Worm (Caenorhabditis elegans) whole organism, young adult: ENCODE measurements around the gene snt-7.
A peak's percentile ranks its signal among the peaks of the same experiment; 100 is the strongest.

ENCODE experiments used
- F37B4.10 ChIP-seq: fragments of 200-800 bp; sonication (Bioruptor generic); IDR thresholded peaks from 2 replicates; pipeline ENCODE4 v1.3.6; 2022; ENCODE audit warnings: missing genetic modification characterization, missing compliant biosample characterization
- F57C9.4 ChIP-seq: sonication (generic microtip); optimal IDR thresholded peaks from 2 replicates; lab custom pipeline; 2017; ENCODE audit warnings: mild to moderate bottlenecking, missing genetic modification characterization, missing compliant biosample characterization
- T07F8.4 ChIP-seq: sonication (generic microtip); optimal IDR thresholded peaks from 2 replicates; lab custom pipeline; 2016; ENCODE audit warnings: mild to moderate bottlenecking, missing genetic modification characterization, moderate library complexity, missing compliant biosample characterization
- Y56A3A.18 ChIP-seq: fragments of 200-800 bp; sonication (Bioruptor generic); IDR thresholded peaks from 2 replicates; pipeline ENCODE4 v1.3.6; 2022; ENCODE audit warnings: missing genetic modification reagents, missing genetic modification characterization, missing compliant biosample characterization
- Y95B8A.8 ChIP-seq: fragments of 200-800 bp; sonication (Bioruptor generic); IDR thresholded peaks from 2 replicates; pipeline ENCODE4 v1.3.6; 2022; ENCODE audit warnings: missing genetic modification reagents, missing genetic modification characterization, missing compliant biosample characterization
- aptf-2 ChIP-seq: fragments of 200-800 bp; sonication (Bioruptor generic); conservative IDR thresholded peaks from 2 replicates; pipeline ENCODE4 v1.3.6; 2022; ENCODE audit warnings: missing genetic modification reagents, missing genetic modification characterization, missing compliant biosample characterization
- aptf-3 ChIP-seq: fragments of 200-800 bp; sonication (Bioruptor generic); IDR thresholded peaks from 2 replicates; pipeline ENCODE4 v1.3.6; 2022; ENCODE audit warnings: missing genetic modification characterization, missing compliant biosample characterization
- ceh-27 ChIP-seq: fragments of 200-800 bp; sonication (Bioruptor generic); optimal IDR thresholded peaks from 2 replicates; lab custom pipeline; 2018; ENCODE audit warnings: mild to moderate bottlenecking, missing genetic modification characterization, moderate library complexity, missing compliant biosample characterization
- ceh-58 ChIP-seq: fragments of 200-800 bp; sonication (Bioruptor generic); IDR thresholded peaks from 2 replicates; pipeline ENCODE4 v1.3.6; 2022; ENCODE audit warnings: missing genetic modification characterization, missing compliant biosample characterization
- dox-1 ChIP-seq: fragments of 200-800 bp; sonication (Bioruptor generic); IDR thresholded peaks from 2 replicates; pipeline ENCODE4 v1.3.6; 2022; ENCODE audit warnings: missing genetic modification reagents, missing genetic modification characterization, missing compliant biosample characterization
- efl-1 ChIP-seq: fragments of 150-350 bp; optimal IDR thresholded peaks from 2 replicates; lab custom pipeline; 2014; ENCODE audit warnings: missing biosample characterization, missing genetic modification reagents, missing genetic modification characterization
- ets-4 ChIP-seq: fragments of 200-800 bp; sonication (Bioruptor generic); optimal IDR thresholded peaks from 2 replicates; lab custom pipeline; 2018; ENCODE audit warnings: mild to moderate bottlenecking, missing genetic modification characterization, missing compliant biosample characterization
- hsf-1 ChIP-seq: fragments of 200-800 bp; sonication (Bioruptor generic); IDR thresholded peaks from 2 replicates; pipeline ENCODE4 v1.3.6; 2022; ENCODE audit warnings: missing genetic modification reagents, missing genetic modification characterization, missing compliant biosample characterization
- let-526 ChIP-seq: fragments of 200-800 bp; sonication (Bioruptor generic); IDR thresholded peaks from 2 replicates; pipeline ENCODE4 v1.3.6; 2022; ENCODE audit warnings: missing genetic modification reagents, missing genetic modification characterization, missing compliant biosample characterization
- lin-35 ChIP-seq, 3 experiments: fragments of 150-350 bp in 2 of 3; sonication (generic microtip) in 1 of 3; optimal IDR thresholded peaks; 2 replicates each; lab custom pipeline; 2014 to 2018; ENCODE audit warnings: missing biosample characterization in 3 of 3, missing genetic modification characterization in 3 of 3, missing genetic modification reagents in 3 of 3
- lin-40 ChIP-seq: sonication (generic microtip); optimal IDR thresholded peaks from 2 replicates; lab custom pipeline; 2016; ENCODE audit warnings: missing genetic modification characterization, mild to moderate bottlenecking, missing compliant biosample characterization, missing genotype, missing genetic modification reagents
- lin-54 ChIP-seq: fragments of 200-800 bp; sonication (Bioruptor generic); optimal IDR thresholded peaks from 2 replicates; lab custom pipeline; 2018; ENCODE audit warnings: mild to moderate bottlenecking, missing genetic modification characterization, missing compliant biosample characterization
- lsy-27 ChIP-seq: sonication (generic microtip); optimal IDR thresholded peaks from 2 replicates; lab custom pipeline; 2017; ENCODE audit warnings: missing genetic modification characterization, mild to moderate bottlenecking, missing compliant biosample characterization, antibody characterized with exemption, missing genotype, borderline replicate concordance; ENCODE audit not compliant: insufficient read depth
- madf-6 ChIP-seq: fragments of 200-800 bp; sonication (Bioruptor generic); IDR thresholded peaks from 2 replicates; pipeline ENCODE4 v1.3.6; 2022; ENCODE audit warnings: missing genetic modification reagents, missing genetic modification characterization, missing compliant biosample characterization
- mcd-1 ChIP-seq: fragments of 200-800 bp; sonication (Bioruptor generic); IDR thresholded peaks from 2 replicates; pipeline ENCODE4 v1.3.6; 2022; ENCODE audit warnings: missing genetic modification reagents, missing genetic modification characterization, missing compliant biosample characterization
- mes-4 ChIP-seq: sonication (generic microtip); optimal IDR thresholded peaks from 2 replicates; lab custom pipeline; 2016; ENCODE audit warnings: missing genotype, missing genetic modification characterization, missing compliant biosample characterization
- pha-4 ChIP-seq: fragments of 150-350 bp; sonication (generic microtip); optimal IDR thresholded peaks from 2 replicates; lab custom pipeline; 2014; ENCODE audit warnings: missing biosample characterization, missing genetic modification reagents, missing genetic modification characterization
- repo-1 ChIP-seq: sonication (generic microtip); optimal IDR thresholded peaks from 2 replicates; lab custom pipeline; 2017; ENCODE audit warnings: mild to moderate bottlenecking, missing genetic modification characterization, missing compliant biosample characterization
- somi-1 ChIP-seq: fragments of 200-800 bp; sonication (Bioruptor generic); optimal IDR thresholded peaks from 2 replicates; lab custom pipeline; 2018; ENCODE audit warnings: mild to moderate bottlenecking, missing genetic modification characterization, missing compliant biosample characterization
- tbp1 ChIP-seq: fragments of 200-800 bp; sonication (Bioruptor generic); optimal IDR thresholded peaks from 2 replicates; lab custom pipeline; 2018; ENCODE audit warnings: mild to moderate bottlenecking, missing genetic modification characterization, missing compliant biosample characterization
- tbx-9 ChIP-seq: sonication (generic microtip); optimal IDR thresholded peaks from 2 replicates; lab custom pipeline; 2016; ENCODE audit warnings: borderline replicate concordance, missing genetic modification characterization, inconsistent platforms, missing compliant biosample characterization
- ztf-26 ChIP-seq: sonication (generic microtip); optimal IDR thresholded peaks from 2 replicates; lab custom pipeline; 2017; ENCODE audit warnings: missing genetic modification characterization, missing compliant biosample characterization
- ztf-28 ChIP-seq: fragments of 200-800 bp; sonication (Bioruptor generic); IDR thresholded peaks from 2 replicates; pipeline ENCODE4 v1.3.6; 2022; ENCODE audit warnings: missing genetic modification reagents, missing genetic modification characterization, missing compliant biosample characterization
- ztf-3 ChIP-seq: fragments of 200-800 bp; sonication (Bioruptor generic); optimal IDR thresholded peaks from 2 replicates; lab custom pipeline; 2018; ENCODE audit warnings: mild to moderate bottlenecking, missing genetic modification characterization, missing compliant biosample characterization

The snt-7 gene

ce11 chrX:15146415-15147210 is 52.3 kb downstream of the snt-7 start (continued):
- TF ChIP-seq let-526 (GFP tag; lab: Robert Waterston, UW) (no peak), dox-1 (peak; percentile 65), lin-35 (GFP tag; optimal IDR thresholded peaks at IDR 0.05; lab: Kevin White, UChicago) (peak in 1 of 3 experiments; percentile 23), somi-1 (GFP tag; lab: Kevin White, UChicago) (no peak), aptf-3 (GFP tag; lab: Robert Waterston, UW) (no peak), ztf-26 (tag; lab: Kevin White, UChicago) (no peak), ztf-28 (GFP tag; lab: Robert Waterston, UW) (no peak), ceh-58 (GFP tag; lab: Robert Waterston, UW) (no peak), tbp1 (GFP tag; lab: Kevin White, UChicago) (peak; percentile 96), lsy-27 (tag; lab: Kevin White, UChicago) (no peak), repo-1 (tag; lab: Kevin White, UChicago) (no peak), F37B4.10 (GFP tag; lab: Robert Waterston, UW) (no peak), lin-54 (GFP tag; lab: Kevin White, UChicago) (no peak), efl-1 (GFP tag; lab: Kevin White, UChicago) (no peak), tbx-9 (tag; lab: Kevin White, UChicago) (no peak), F57C9.4 (tag; lab: Kevin White, UChicago) (no peak), hsf-1 (no peak), pha-4 (tag; lab: Kevin White, UChicago) (no peak), mes-4 (tag; lab: Kevin White, UChicago) (no peak), ets-4 (GFP tag; lab: Kevin White, UChicago) (no peak), Y56A3A.18 (GFP tag; lab: Robert Waterston, UW) (peak; percentile 80), lin-40 (tag; lab: Kevin White, UChicago) (no peak), Y95B8A.8 (0 out of 2 replicates have a peak, but pooled peaks have one; percentile 47), mcd-1 (GFP tag; lab: Robert Waterston, UW) (no peak), madf-6 (GFP tag; lab: Robert Waterston, UW) (peak; percentile 22; the same call in 1 of the 2 replicates), T07F8.4 (peak; percentile 63), ztf-3 (GFP tag; lab: Kevin White, UChicago) (no peak), ceh-27 (GFP tag; lab: Kevin White, UChicago) (no peak), aptf-2 (GFP tag; lab: Robert Waterston, UW) (no peak)
